Worm (Caenorhabditis elegans): Measurements from ENCODE around the gene ZK632.4.

ce11 chrIII:9851547-9851946 lies 44.3 kb upstream of the ZK632.4 start, which contains the start of gene K11H3.3:
- TF ChIP-seq nfya-2 (GFP tag; IDR thresholded peaks at IDR 0.05) (no peak), attf-5 (GFP tag; optimal IDR thresholded peaks at IDR 0.05) (no peak), lin-54 (GFP tag; optimal IDR thresholded peaks at IDR 0.05) (no peak), pha-4 (tag; optimal IDR thresholded peaks at IDR 0.05) (no peak), ztf-6 (GFP tag; IDR thresholded peaks at IDR 0.05) (no peak)

Data from whole organism, young adult.